Worm (Caenorhabditis elegans) whole organism, L1 larva: ENCODE results near the gene txdc-17.
A peak's percentile ranks its signal among the peaks of the same experiment; 100 is the strongest.

Experiments
- C34B4.2 ChIP-seq: sonication (generic microtip); optimal IDR thresholded peaks from 2 replicates; lab custom pipeline; 2017; ENCODE audit warnings: mild to moderate bottlenecking, missing genetic modification characterization, missing compliant biosample characterization
- F16B12.6 ChIP-seq: fragments of 150-350 bp; optimal IDR thresholded peaks from 2 replicates; lab custom pipeline; 2014; ENCODE audit warnings: missing biosample characterization, missing genetic modification characterization
- Y116A8C.19 ChIP-seq: sonication (generic microtip); optimal IDR thresholded peaks from 2 replicates; lab custom pipeline; 2016; ENCODE audit warnings: missing compliant biosample characterization, missing genetic modification characterization, borderline replicate concordance
- ama-1 ChIP-seq: fragments of 150-350 bp; optimal IDR thresholded peaks from 2 replicates; lab custom pipeline; 2014
- ceh-8 ChIP-seq: fragments of 200-800 bp; sonication (Bioruptor generic); optimal IDR thresholded peaks from 2 replicates; lab custom pipeline; 2018; ENCODE audit warnings: mild to moderate bottlenecking, missing genetic modification characterization, moderate library complexity, missing compliant biosample characterization
- ces-1 ChIP-seq: fragments of 150-350 bp; optimal IDR thresholded peaks from 2 replicates; lab custom pipeline; 2014; ENCODE audit warnings: missing biosample characterization, missing genetic modification reagents, missing genetic modification characterization
- dpl-1 ChIP-seq, 3 experiments: fragments of 150-350 bp in 2 of 3; sonication (generic microtip) in 1 of 3; optimal IDR thresholded peaks; 2 replicates each; lab custom pipeline; 2014 to 2017; ENCODE audit warnings: missing biosample characterization in 3 of 3, missing genetic modification characterization in 3 of 3, missing genetic modification reagents in 3 of 3
- dsc-1 ChIP-seq: sonication (generic microtip); optimal IDR thresholded peaks from 2 replicates; lab custom pipeline; 2016; ENCODE audit warnings: mild to moderate bottlenecking, missing genetic modification characterization, missing compliant biosample characterization
- efl-1 ChIP-seq, 4 experiments: fragments of 150-350 bp; optimal IDR thresholded peaks in 3 of 4; peaks in 1 of 4; 1 replicate in 1 of 4; 2 replicates in 3 of 4; lab custom pipeline; 2014; ENCODE audit warnings: missing biosample characterization in 2 of 4, missing genetic modification characterization in 2 of 4, missing genetic modification reagents in 2 of 4
- egl-27 ChIP-seq, 2 experiments: fragments of 150-350 bp in 1 of 2; sonication (generic microtip); optimal IDR thresholded peaks; 3 replicates each; lab custom pipeline; 2017 to 2018; ENCODE audit warnings: missing biosample characterization in 2 of 2, missing genetic modification characterization in 2 of 2, missing genetic modification reagents in 2 of 2
- elt-2 ChIP-seq: sonication (generic microtip); optimal IDR thresholded peaks from 2 replicates; lab custom pipeline; 2016; ENCODE audit warnings: missing genetic modification characterization, mild to moderate bottlenecking, inconsistent platforms, missing compliant biosample characterization, missing genetic modification reagents
- elt-3 ChIP-seq, 6 experiments: fragments of 150-350 bp in 1 of 6; sonication (generic microtip); optimal IDR thresholded peaks; 2 replicates each; lab custom pipeline; 2017 to 2018; ENCODE audit warnings: missing biosample characterization in 6 of 6, missing genetic modification characterization in 6 of 6, inconsistent platforms in 1 of 6
- ets-5 ChIP-seq: fragments of 200-800 bp; sonication (Bioruptor generic); IDR thresholded peaks from 2 replicates; pipeline ENCODE4 v1.3.6; 2022; ENCODE audit warnings: missing genetic modification characterization, missing compliant biosample characterization
- fos-1 ChIP-seq: fragments of 150-350 bp; optimal IDR thresholded peaks from 2 replicates; lab custom pipeline; 2014; ENCODE audit warnings: missing biosample characterization, missing genetic modification characterization
- grh-1 ChIP-seq: fragments of 200-800 bp; sonication (Bioruptor generic); IDR thresholded peaks from 2 replicates; pipeline ENCODE4 v1.3.6; 2022; ENCODE audit warnings: missing genetic modification reagents, missing genetic modification characterization, missing compliant biosample characterization
- hlh-4 ChIP-seq: sonication (generic microtip); optimal IDR thresholded peaks from 2 replicates; lab custom pipeline; 2016; ENCODE audit warnings: mild to moderate bottlenecking, missing genetic modification characterization, missing compliant biosample characterization
- hpl-2 ChIP-seq: fragments of 150-350 bp; optimal IDR thresholded peaks from 2 replicates; lab custom pipeline; 2014; ENCODE audit warnings: missing biosample characterization, missing genetic modification reagents, missing genetic modification characterization
- jun-1 ChIP-seq: fragments of 150-350 bp; optimal IDR thresholded peaks from 2 replicates; lab custom pipeline; 2014; ENCODE audit warnings: missing biosample characterization, missing genetic modification reagents, missing genetic modification characterization
- lin-14 ChIP-seq: fragments of 200-800 bp; sonication (Bioruptor generic); optimal IDR thresholded peaks from 2 replicates; lab custom pipeline; 2018; ENCODE audit warnings: mild to moderate bottlenecking, missing genetic modification characterization, moderate library complexity, missing compliant biosample characterization
- lin-35 ChIP-seq, 2 experiments: fragments of 150-350 bp; optimal IDR thresholded peaks; 2 replicates each; lab custom pipeline; 2014; ENCODE audit warnings: missing biosample characterization in 2 of 2, missing genetic modification characterization in 2 of 2, missing genetic modification reagents in 2 of 2
- lir-3 ChIP-seq: sonication (generic microtip); optimal IDR thresholded peaks from 2 replicates; lab custom pipeline; 2016; ENCODE audit warnings: mild to moderate bottlenecking, missing genetic modification characterization, moderate library complexity, missing compliant biosample characterization; ENCODE audit not compliant: poor library complexity
- mef-2 ChIP-seq: fragments of 150-350 bp; optimal IDR thresholded peaks from 2 replicates; lab custom pipeline; 2014; ENCODE audit warnings: missing biosample characterization, missing genetic modification characterization
- mep-1 ChIP-seq: fragments of 150-350 bp; optimal IDR thresholded peaks from 2 replicates; lab custom pipeline; 2014; ENCODE audit warnings: missing biosample characterization, missing genetic modification characterization
- nhr-11 ChIP-seq: fragments of 150-350 bp; optimal IDR thresholded peaks from 2 replicates; lab custom pipeline; 2014; ENCODE audit warnings: missing biosample characterization, missing genetic modification characterization
- nhr-12 ChIP-seq: sonication (generic microtip); optimal IDR thresholded peaks from 2 replicates; lab custom pipeline; 2017; ENCODE audit warnings: missing biosample characterization, missing genetic modification characterization
- nhr-19 ChIP-seq: fragments of 200-800 bp; sonication (Bioruptor generic); conservative IDR thresholded peaks from 2 replicates; pipeline ENCODE4 v1.3.6; 2022; ENCODE audit warnings: missing genetic modification characterization, missing compliant biosample characterization
- nhr-20 ChIP-seq: sonication (generic microtip); optimal IDR thresholded peaks from 2 replicates; lab custom pipeline; 2016; ENCODE audit warnings: mild to moderate bottlenecking, missing genetic modification characterization, missing compliant biosample characterization
- nhr-47 ChIP-seq: sonication (generic microtip); optimal IDR thresholded peaks from 2 replicates; lab custom pipeline; 2016; ENCODE audit warnings: mild to moderate bottlenecking, missing genetic modification characterization, moderate library complexity, missing compliant biosample characterization
- nhr-71 ChIP-seq: sonication (generic microtip); optimal IDR thresholded peaks from 2 replicates; lab custom pipeline; 2016; ENCODE audit warnings: mild to moderate bottlenecking, missing genetic modification characterization, moderate library complexity, missing compliant biosample characterization
- nhr-85 ChIP-seq: sonication (generic microtip); peaks from one replicate; lab custom pipeline; 2016; ENCODE audit warnings: missing genetic modification characterization, inconsistent platforms, missing compliant biosample characterization
- pax-3 ChIP-seq: fragments of 200-800 bp; sonication (Bioruptor generic); optimal IDR thresholded peaks from 2 replicates; lab custom pipeline; 2018; ENCODE audit warnings: mild to moderate bottlenecking, missing genetic modification characterization, moderate library complexity, missing compliant biosample characterization
- pqm-1 ChIP-seq: sonication (generic microtip); optimal IDR thresholded peaks from 3 replicates; lab custom pipeline; 2017; ENCODE audit warnings: missing biosample characterization, missing genetic modification characterization
- rnt-1 ChIP-seq: sonication (generic microtip); optimal IDR thresholded peaks from 2 replicates; lab custom pipeline; 2016; ENCODE audit warnings: mild to moderate bottlenecking, missing genetic modification characterization, moderate library complexity, missing compliant biosample characterization
- skn-1 ChIP-seq: fragments of 150-350 bp; optimal IDR thresholded peaks from 2 replicates; lab custom pipeline; 2014; ENCODE audit warnings: missing biosample characterization, missing genetic modification characterization
- snpc-4 ChIP-seq: fragments of 150-350 bp; optimal IDR thresholded peaks from 2 replicates; lab custom pipeline; 2014; ENCODE audit warnings: missing biosample characterization, missing genetic modification characterization
- snu-23 ChIP-seq: sonication (generic microtip); optimal IDR thresholded peaks from 2 replicates; lab custom pipeline; 2016; ENCODE audit warnings: missing genetic modification characterization, missing compliant biosample characterization
- sptf-1 ChIP-seq: fragments of 150-350 bp; optimal IDR thresholded peaks from 2 replicates; lab custom pipeline; 2014; ENCODE audit warnings: missing biosample characterization, missing genetic modification characterization
- tlp-1 ChIP-seq: fragments of 150-350 bp; optimal IDR thresholded peaks from 2 replicates; lab custom pipeline; 2014; ENCODE audit warnings: missing biosample characterization, missing genetic modification characterization
- unc-30 ChIP-seq: sonication (generic microtip); optimal IDR thresholded peaks from 2 replicates; lab custom pipeline; 2017; ENCODE audit warnings: missing biosample characterization, missing genetic modification characterization
- ztf-11 ChIP-seq, 2 experiments: sonication (generic microtip); optimal IDR thresholded peaks; 2 replicates each; lab custom pipeline; 2016 to 2017; ENCODE audit warnings: missing genetic modification characterization in 2 of 2, missing biosample characterization in 1 of 2, missing compliant biosample characterization in 1 of 2

The txdc-17 gene

DNA sequence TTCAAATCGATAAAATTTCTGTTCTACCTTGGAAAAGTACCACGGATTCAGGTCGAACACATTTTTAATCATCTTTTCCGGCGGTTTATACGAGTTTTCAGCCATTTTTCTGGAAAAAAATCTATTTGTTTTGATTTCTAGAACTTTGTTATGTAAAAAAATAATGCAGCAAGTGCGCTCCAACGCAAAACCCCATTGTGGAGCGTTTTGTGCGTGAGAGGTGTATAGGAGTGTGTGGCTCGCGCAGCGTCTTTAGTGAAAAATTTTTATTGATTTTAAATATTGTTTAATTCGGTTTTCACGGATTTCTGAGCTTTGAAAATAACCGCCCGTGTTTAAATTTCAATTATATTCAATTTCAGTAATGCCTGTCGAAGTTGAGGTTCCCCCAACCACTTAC lies 48.6 kb upstream of the txdc-17 start, which contains the start of gene Y71H2AM.20 (continued):
- no peak for TF ChIP-seq hlh-4
- TF ChIP-seq nhr-12 (tag; lab: Kevin White, UChicago), result no peak
- TF ChIP-seq snu-23, result peak; percentile 99
- no peak for TF ChIP-seq unc-30 (tag; lab: Kevin White, UChicago)
- no peak for TF ChIP-seq ets-5 (GFP tag; lab: Robert Waterston, UW)
- peak; percentile 91 for TF ChIP-seq pax-3 (tag; lab: Kevin White, UChicago)
- peak; percentile 94 for TF ChIP-seq fos-1 (tag; lab: Kevin White, UChicago)
- peak; percentile 89 to 92 (median 90) for TF ChIP-seq dpl-1 (GFP tag; optimal IDR thresholded peaks at IDR 0.05; lab: Kevin White, UChicago)
- TF ChIP-seq lir-3 (tag; lab: Kevin White, UChicago), result no peak
- peak; percentile 97 for TF ChIP-seq lin-14
- peak; percentile 80 for TF ChIP-seq F16B12.6
- peak; percentile 92 to 95 for TF ChIP-seq efl-1 (optimal IDR thresholded peaks at IDR 0.05; lab: Kevin White, UChicago)
- peak; percentile 87 to 98 for TF ChIP-seq efl-1 (GFP tag; optimal IDR thresholded peaks at IDR 0.05 in 1 of 2; lab: Kevin White, UChicago)
- no peak for TF ChIP-seq sptf-1 (tag; lab: Kevin White, UChicago)
- no peak for TF ChIP-seq pqm-1 (tag; lab: Kevin White, UChicago)
- TF ChIP-seq Y116A8C.19 (tag; lab: Kevin White, UChicago), result no peak
- TF ChIP-seq tlp-1, result no peak
- peak; percentile 93 for TF ChIP-seq nhr-85 (tag; lab: Kevin White, UChicago)
- peak in 1 of 2 experiments; percentile 81 for TF ChIP-seq ztf-11 (tag; optimal IDR thresholded peaks at IDR 0.05; lab: Kevin White, UChicago)
- TF ChIP-seq nhr-47 (tag; lab: Kevin White, UChicago), result peak; percentile 95
- TF ChIP-seq elt-3 (tag; optimal IDR thresholded peaks at IDR 0.05; lab: Kevin White, UChicago), result peak; percentile 82 to 99 (median 96)
- peak; percentile 86 for TF ChIP-seq ceh-8 (GFP tag; lab: Kevin White, UChicago)
- TF ChIP-seq skn-1 (tag; lab: Kevin White, UChicago), result peak; percentile 93
- peak; percentile 93 for TF ChIP-seq nhr-19
- TF ChIP-seq dsc-1 (tag; lab: Kevin White, UChicago), result peak; percentile 89
- peak; percentile 95 for TF ChIP-seq rnt-1
- TF ChIP-seq hpl-2, result peak; percentile 81
- peak; percentile 79 for TF ChIP-seq mef-2 (tag; lab: Kevin White, UChicago)
- TF ChIP-seq egl-27 (tag; optimal IDR thresholded peaks at IDR 0.05; lab: Kevin White, UChicago), result peak in 1 of 2 experiments; percentile 74
- no peak for TF ChIP-seq ces-1
- peak; percentile 29 for TF ChIP-seq nhr-11 (tag; lab: Kevin White, UChicago)
- no peak for TF ChIP-seq C34B4.2 (tag; lab: Kevin White, UChicago)
- peak; percentile 92 to 95 for TF ChIP-seq lin-35 (GFP tag; optimal IDR thresholded peaks at IDR 0.05; lab: Kevin White, UChicago)
- TF ChIP-seq jun-1 (tag; lab: Kevin White, UChicago), result peak; percentile 88
- TF ChIP-seq elt-2 (tag; lab: Kevin White, UChicago), result peak; percentile 42
- TF ChIP-seq ama-1 (lab: Kevin White, UChicago), result peak; percentile 84

DNA sequence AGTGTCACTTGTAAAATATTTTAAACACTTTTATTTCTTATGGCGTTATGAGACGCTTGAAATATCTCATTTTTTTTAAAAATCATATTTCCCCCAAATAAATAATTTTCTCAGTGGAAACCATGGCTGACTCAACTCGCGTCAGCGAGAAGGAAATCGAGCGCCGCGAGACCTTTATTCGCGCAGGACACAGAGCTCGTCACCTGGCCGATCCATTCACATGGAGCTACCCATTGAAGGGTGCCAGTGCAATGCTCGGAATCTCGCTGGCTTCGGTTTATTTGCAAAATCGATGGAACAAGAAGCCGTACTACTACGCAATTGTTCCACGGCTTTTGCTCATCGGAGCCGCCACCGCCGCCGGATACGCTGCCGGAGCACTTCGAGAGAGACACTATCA lies 47.7 kb upstream of the txdc-17 start, which contains the start of gene nduc-2:
TSS of gene nduc-2 (plus strand) at position 113 of the 400 bp plus-strand sequence.
- peak; percentile 34 for TF ChIP-seq nhr-71 (tag; lab: Kevin White, UChicago)
- peak; percentile 21; the same call in 1 of the 2 replicates for TF ChIP-seq grh-1 (GFP tag; lab: Robert Waterston, UW)
- TF ChIP-seq ama-1 (lab: Kevin White, UChicago), result peak; percentile 11
- no peak for TF ChIP-seq efl-1 (optimal IDR thresholded peaks at IDR 0.05; lab: Kevin White, UChicago)
- TF ChIP-seq efl-1 (GFP tag; optimal IDR thresholded peaks at IDR 0.05 in 1 of 2; lab: Kevin White, UChicago), result no peak
- no peak for TF ChIP-seq mep-1 (tag; lab: Kevin White, UChicago)
- TF ChIP-seq lir-3 (tag; lab: Kevin White, UChicago), result no peak
- TF ChIP-seq nhr-20 (tag; lab: Kevin White, UChicago), result no peak
- no peak for TF ChIP-seq snpc-4
- TF ChIP-seq nhr-11 (tag; lab: Kevin White, UChicago), result no peak
- no peak for TF ChIP-seq ztf-11 (tag; optimal IDR thresholded peaks at IDR 0.05; lab: Kevin White, UChicago)
- no peak for TF ChIP-seq unc-30 (tag; lab: Kevin White, UChicago)
- TF ChIP-seq pax-3 (tag; lab: Kevin White, UChicago), result peak; percentile 3
- TF ChIP-seq, all 84 proteins: peak for 4
